Fruit fly (Drosophila melanogaster): Measurements from ENCODE around the gene Regnase-1.

The Regnase-1 gene

dm6 chr3R:19998418-19998817 is 37.4 kb downstream of the Regnase-1 start (continued):
- TF ChIP-seq CG18619 (GFP tag; optimal IDR thresholded peaks at IDR 0.05) (peak; percentile 26), croc (GFP tag; conservative IDR thresholded peaks at IDR 0.05) (peak; percentile 75), stwl (tag; optimal IDR thresholded peaks at IDR 0.05) (peak; percentile 27), h (optimal IDR thresholded peaks at IDR 0.05) (no peak), CG42726 (GFP tag; IDR thresholded peaks at IDR 0.05; ENCODE audit: partially characterized antibody) (no peak), CG12299 (tag; optimal IDR thresholded peaks at IDR 0.05) (peak; percentile 43), exex (tag; optimal IDR thresholded peaks at IDR 0.05) (no peak), Abd-B (GFP tag; optimal IDR thresholded peaks at IDR 0.05) (peak; percentile 53), hkb (optimal IDR thresholded peaks at IDR 0.05) (no peak), hkb (GFP tag; IDR thresholded peaks at IDR 0.05) (peak; percentile 68), usp (GFP tag; optimal IDR thresholded peaks at IDR 0.05) (no peak), en (GFP tag; optimal IDR thresholded peaks at IDR 0.05) (peak; percentile 38), CTCF (GFP tag; optimal IDR thresholded peaks at IDR 0.05) (peak; percentile 33), run (tag; optimal IDR thresholded peaks at IDR 0.05) (peak; percentile 20), bsh (GFP tag; optimal IDR thresholded peaks at IDR 0.05) (peak; percentile 55 to 93), B-H1 (GFP tag; IDR thresholded peaks at IDR 0.05) (peak; percentile 66), CG31224 (GFP tag; IDR thresholded peaks at IDR 0.05) (no peak), CG11560 (tag; IDR thresholded peaks at IDR 0.05) (no peak), Xbp1 (GFP tag; optimal IDR thresholded peaks at IDR 0.05) (peak; percentile 78), aop (GFP tag; IDR thresholded peaks at IDR 0.05) (0 out of 2 replicates have a peak, but pooled peaks have one; percentile 32), sna (GFP tag; IDR thresholded peaks at IDR 0.05; ENCODE audit: partially characterized antibody) (no peak), caup (GFP tag; optimal IDR thresholded peaks at IDR 0.05; ENCODE audit: severe bottlenecking) (no peak), CG8478 (optimal IDR thresholded peaks at IDR 0.05) (no peak), CG8765 (GFP tag; IDR thresholded peaks at IDR 0.05) (peak; percentile 66; the same call in 1 of the 2 replicates), yki (optimal IDR thresholded peaks at IDR 0.05) (no peak), CG33213 (GFP tag; optimal IDR thresholded peaks at IDR 0.05) (peak; percentile 43), Drgx (GFP tag; IDR thresholded peaks at IDR 0.05) (peak; percentile 72), CG6175 (GFP tag; IDR thresholded peaks at IDR 0.05) (0 out of 3 replicates have a peak, but pooled peaks have one; percentile 38), Hr51 (GFP tag; optimal IDR thresholded peaks at IDR 0.05) (peak in 1 of 2 experiments; percentile 68), CG4707 (GFP tag; optimal IDR thresholded peaks at IDR 0.05) (peak; percentile 54), Stat92E (GFP tag; optimal IDR thresholded peaks at IDR 0.05) (no peak), chif (GFP tag; optimal IDR thresholded peaks at IDR 0.05) (peak; percentile 82 to 87), ac (GFP tag; optimal IDR thresholded peaks at IDR 0.05) (no peak), vnd (GFP tag; IDR thresholded peaks at IDR 0.05; ENCODE audit: partially characterized antibody) (no peak), gt (GFP tag; IDR thresholded peaks at IDR 0.05) (0 out of 2 replicates have a peak, but pooled peaks have one; percentile 10), CG1792 (GFP tag; optimal IDR thresholded peaks at IDR 0.05) (peak; percentile 32), CG9797 (GFP tag; optimal IDR thresholded peaks at IDR 0.05) (no peak), CG12236 (GFP tag; optimal IDR thresholded peaks at IDR 0.05) (peak; percentile 64), CG2116 (GFP tag; optimal IDR thresholded peaks at IDR 0.05) (no peak), CG2199 (GFP tag; IDR thresholded peaks at IDR 0.05) (peak; percentile 77; the same call in 1 of the 3 replicates), da (GFP tag; optimal IDR thresholded peaks at IDR 0.05) (peak; percentile 27), PHDP (tag; optimal IDR thresholded peaks at IDR 0.05) (peak; percentile 71), Usf (GFP tag; optimal IDR thresholded peaks at IDR 0.05) (peak; percentile 45), CG16779 (GFP tag; IDR thresholded peaks at IDR 0.05) (0 out of 2 replicates have a peak, but pooled peaks have one; percentile 43), onecut (GFP tag; IDR thresholded peaks at IDR 0.05) (peak; percentile 71), YL-1 (GFP tag; optimal IDR thresholded peaks at IDR 0.05) (no peak), tx (GFP tag; optimal IDR thresholded peaks at IDR 0.05) (peak; percentile 36), Sry-β (GFP tag; optimal IDR thresholded peaks at IDR 0.05) (peak; percentile 6), CG1603 (tag; optimal IDR thresholded peaks at IDR 0.05) (peak; percentile 85), fd64A (GFP tag; optimal IDR thresholded peaks at IDR 0.05) (peak; percentile 74), CG43689 (GFP tag; IDR thresholded peaks at IDR 0.05) (no peak), sqz (GFP tag; optimal IDR thresholded peaks at IDR 0.05) (no peak)
